Worm (Caenorhabditis elegans) whole organism, L1 larva: ENCODE data around the gene C44B7.5.

Experiments
- C16A3.4 ChIP-seq: fragments of 150-350 bp; optimal IDR thresholded peaks from 2 replicates; lab custom pipeline; 2014; ENCODE audit warnings: missing biosample characterization, missing genetic modification characterization
- C34B4.2 ChIP-seq: sonication (generic microtip); optimal IDR thresholded peaks from 2 replicates; lab custom pipeline; 2017; ENCODE audit warnings: mild to moderate bottlenecking, missing genetic modification characterization, missing compliant biosample characterization
- Y116A8C.19 ChIP-seq: sonication (generic microtip); optimal IDR thresholded peaks from 2 replicates; lab custom pipeline; 2016; ENCODE audit warnings: missing compliant biosample characterization, missing genetic modification characterization, borderline replicate concordance
- aha-1 ChIP-seq: fragments of 150-350 bp; optimal IDR thresholded peaks from 2 replicates; lab custom pipeline; 2014; ENCODE audit warnings: missing biosample characterization, missing genetic modification characterization
- ama-1 ChIP-seq: fragments of 150-350 bp; optimal IDR thresholded peaks from 2 replicates; lab custom pipeline; 2014
- blmp-1 ChIP-seq: fragments of 150-350 bp; optimal IDR thresholded peaks from 2 replicates; lab custom pipeline; 2014; ENCODE audit warnings: missing biosample characterization, missing genetic modification characterization
- ceh-63 ChIP-seq: fragments of 200-800 bp; sonication (Bioruptor generic); optimal IDR thresholded peaks from 2 replicates; lab custom pipeline; 2018; ENCODE audit warnings: mild to moderate bottlenecking, missing genetic modification characterization, missing compliant biosample characterization
- ceh-82 ChIP-seq, 3 experiments: fragments of 150-350 bp in 1 of 3; sonication (generic microtip) in 2 of 3; optimal IDR thresholded peaks; 2 replicates each; lab custom pipeline; 2014 to 2017; ENCODE audit warnings: missing biosample characterization in 3 of 3, missing genetic modification characterization in 3 of 3
- ceh-88 ChIP-seq: fragments of 200-800 bp; sonication (Bioruptor generic); IDR thresholded peaks from 2 replicates; pipeline ENCODE4 v1.3.6; 2022; ENCODE audit warnings: missing genetic modification characterization, missing compliant biosample characterization
- ceh-90 ChIP-seq: sonication (generic microtip); optimal IDR thresholded peaks from 2 replicates; lab custom pipeline; 2016; ENCODE audit warnings: missing genetic modification characterization, missing compliant biosample characterization
- ces-1 ChIP-seq: fragments of 150-350 bp; optimal IDR thresholded peaks from 2 replicates; lab custom pipeline; 2014; ENCODE audit warnings: missing biosample characterization, missing genetic modification reagents, missing genetic modification characterization
- dsc-1 ChIP-seq: sonication (generic microtip); optimal IDR thresholded peaks from 2 replicates; lab custom pipeline; 2016; ENCODE audit warnings: mild to moderate bottlenecking, missing genetic modification characterization, missing compliant biosample characterization
- efl-1 ChIP-seq, 4 experiments: fragments of 150-350 bp; optimal IDR thresholded peaks in 3 of 4; peaks in 1 of 4; 1 replicate in 1 of 4; 2 replicates in 3 of 4; lab custom pipeline; 2014; ENCODE audit warnings: missing biosample characterization in 2 of 4, missing genetic modification characterization in 2 of 4, missing genetic modification reagents in 2 of 4
- egl-27 ChIP-seq, 2 experiments: fragments of 150-350 bp in 1 of 2; sonication (generic microtip); optimal IDR thresholded peaks; 3 replicates each; lab custom pipeline; 2017 to 2018; ENCODE audit warnings: missing biosample characterization in 2 of 2, missing genetic modification characterization in 2 of 2, missing genetic modification reagents in 2 of 2
- elt-2 ChIP-seq: sonication (generic microtip); optimal IDR thresholded peaks from 2 replicates; lab custom pipeline; 2016; ENCODE audit warnings: missing genetic modification characterization, mild to moderate bottlenecking, inconsistent platforms, missing compliant biosample characterization, missing genetic modification reagents
- elt-3 ChIP-seq, 6 experiments: fragments of 150-350 bp in 1 of 6; sonication (generic microtip); optimal IDR thresholded peaks; 2 replicates each; lab custom pipeline; 2017 to 2018; ENCODE audit warnings: missing biosample characterization in 6 of 6, missing genetic modification characterization in 6 of 6, inconsistent platforms in 1 of 6
- ets-5 ChIP-seq: fragments of 200-800 bp; sonication (Bioruptor generic); IDR thresholded peaks from 2 replicates; pipeline ENCODE4 v1.3.6; 2022; ENCODE audit warnings: missing genetic modification characterization, missing compliant biosample characterization
- fkh-10 ChIP-seq: sonication (generic microtip); optimal IDR thresholded peaks from 2 replicates; lab custom pipeline; 2017; ENCODE audit warnings: missing biosample characterization, missing genetic modification reagents, missing genetic modification characterization
- fkh-8 ChIP-seq: sonication (generic microtip); optimal IDR thresholded peaks from 2 replicates; lab custom pipeline; 2016; ENCODE audit warnings: mild to moderate bottlenecking, missing genetic modification characterization, missing compliant biosample characterization
- fos-1 ChIP-seq: fragments of 150-350 bp; optimal IDR thresholded peaks from 2 replicates; lab custom pipeline; 2014; ENCODE audit warnings: missing biosample characterization, missing genetic modification characterization
- grh-1 ChIP-seq: fragments of 200-800 bp; sonication (Bioruptor generic); IDR thresholded peaks from 2 replicates; pipeline ENCODE4 v1.3.6; 2022; ENCODE audit warnings: missing genetic modification reagents, missing genetic modification characterization, missing compliant biosample characterization
- hlh-17 ChIP-seq: fragments of 200-800 bp; sonication (Bioruptor generic); optimal IDR thresholded peaks from 2 replicates; lab custom pipeline; 2018; ENCODE audit warnings: missing genetic modification characterization, mild to moderate bottlenecking, missing compliant biosample characterization, moderate library complexity, borderline replicate concordance
- irx-1 ChIP-seq: sonication (generic microtip); optimal IDR thresholded peaks from 2 replicates; lab custom pipeline; 2016; ENCODE audit warnings: missing genetic modification characterization, missing compliant biosample characterization
- lin-13 ChIP-seq: fragments of 150-350 bp; optimal IDR thresholded peaks from 2 replicates; lab custom pipeline; 2014; ENCODE audit warnings: missing biosample characterization, missing genetic modification reagents, missing genetic modification characterization
- lin-14 ChIP-seq: fragments of 200-800 bp; sonication (Bioruptor generic); optimal IDR thresholded peaks from 2 replicates; lab custom pipeline; 2018; ENCODE audit warnings: mild to moderate bottlenecking, missing genetic modification characterization, moderate library complexity, missing compliant biosample characterization
- lin-35 ChIP-seq, 2 experiments: fragments of 150-350 bp; optimal IDR thresholded peaks; 2 replicates each; lab custom pipeline; 2014; ENCODE audit warnings: missing biosample characterization in 2 of 2, missing genetic modification characterization in 2 of 2, missing genetic modification reagents in 2 of 2
- lin-39 ChIP-seq: fragments of 150-350 bp; optimal IDR thresholded peaks from 2 replicates; lab custom pipeline; 2014; ENCODE audit warnings: missing biosample characterization, missing genetic modification reagents, missing genetic modification characterization
- lir-3 ChIP-seq: sonication (generic microtip); optimal IDR thresholded peaks from 2 replicates; lab custom pipeline; 2016; ENCODE audit warnings: mild to moderate bottlenecking, missing genetic modification characterization, moderate library complexity, missing compliant biosample characterization; ENCODE audit not compliant: poor library complexity
- lsy-2 ChIP-seq, 2 experiments: fragments of 150-350 bp; optimal IDR thresholded peaks; 2 replicates each; lab custom pipeline; 2014; ENCODE audit warnings: missing biosample characterization in 2 of 2, missing genetic modification characterization in 2 of 2
- mab-9 ChIP-seq: fragments of 200-800 bp; sonication (Bioruptor generic); IDR thresholded peaks from 2 replicates; pipeline ENCODE4 v1.3.6; 2022; ENCODE audit warnings: missing genetic modification reagents, missing genetic modification characterization, missing compliant biosample characterization
- mdl-1 ChIP-seq, 2 experiments: fragments of 150-350 bp; optimal IDR thresholded peaks; 2 replicates each; lab custom pipeline; 2014 to 2017; ENCODE audit warnings: missing biosample characterization in 2 of 2, missing genetic modification characterization in 2 of 2, inconsistent platforms in 1 of 2
- mef-2 ChIP-seq: fragments of 150-350 bp; optimal IDR thresholded peaks from 2 replicates; lab custom pipeline; 2014; ENCODE audit warnings: missing biosample characterization, missing genetic modification characterization
- mep-1 ChIP-seq: fragments of 150-350 bp; optimal IDR thresholded peaks from 2 replicates; lab custom pipeline; 2014; ENCODE audit warnings: missing biosample characterization, missing genetic modification characterization
- nhr-12 ChIP-seq: sonication (generic microtip); optimal IDR thresholded peaks from 2 replicates; lab custom pipeline; 2017; ENCODE audit warnings: missing biosample characterization, missing genetic modification characterization
- nhr-20 ChIP-seq: sonication (generic microtip); optimal IDR thresholded peaks from 2 replicates; lab custom pipeline; 2016; ENCODE audit warnings: mild to moderate bottlenecking, missing genetic modification characterization, missing compliant biosample characterization
- nhr-237 ChIP-seq: fragments of 150-350 bp; optimal IDR thresholded peaks from 2 replicates; lab custom pipeline; 2014; ENCODE audit warnings: missing biosample characterization, missing genetic modification characterization
- nhr-71 ChIP-seq: sonication (generic microtip); optimal IDR thresholded peaks from 2 replicates; lab custom pipeline; 2016; ENCODE audit warnings: mild to moderate bottlenecking, missing genetic modification characterization, moderate library complexity, missing compliant biosample characterization
- nhr-77 ChIP-seq: fragments of 150-350 bp; optimal IDR thresholded peaks from 2 replicates; lab custom pipeline; 2014; ENCODE audit warnings: missing biosample characterization, missing genetic modification characterization
- nhr-84 ChIP-seq: sonication (generic microtip); optimal IDR thresholded peaks from 2 replicates; lab custom pipeline; 2017; ENCODE audit warnings: missing biosample characterization, missing genetic modification characterization
- nhr-85 ChIP-seq: sonication (generic microtip); peaks from one replicate; lab custom pipeline; 2016; ENCODE audit warnings: missing genetic modification characterization, inconsistent platforms, missing compliant biosample characterization
- pag-3 ChIP-seq: sonication (generic microtip); optimal IDR thresholded peaks from 2 replicates; lab custom pipeline; 2017; ENCODE audit warnings: missing genetic modification characterization, mild to moderate bottlenecking, missing compliant biosample characterization, antibody characterized with exemption, borderline replicate concordance; ENCODE audit not compliant: insufficient read depth
- pqm-1 ChIP-seq: sonication (generic microtip); optimal IDR thresholded peaks from 3 replicates; lab custom pipeline; 2017; ENCODE audit warnings: missing biosample characterization, missing genetic modification characterization
- skn-1 ChIP-seq: fragments of 150-350 bp; optimal IDR thresholded peaks from 2 replicates; lab custom pipeline; 2014; ENCODE audit warnings: missing biosample characterization, missing genetic modification characterization
- sox-4 ChIP-seq: sonication (generic microtip); optimal IDR thresholded peaks from 2 replicates; lab custom pipeline; 2016; ENCODE audit warnings: missing genetic modification characterization, missing compliant biosample characterization
- swsn-7 ChIP-seq: sonication (generic microtip); optimal IDR thresholded peaks from 2 replicates; lab custom pipeline; 2016; ENCODE audit warnings: missing genetic modification characterization, missing compliant biosample characterization
- xbp-1 ChIP-seq: sonication (generic microtip); optimal IDR thresholded peaks from 2 replicates; lab custom pipeline; 2016; ENCODE audit warnings: missing genetic modification characterization, missing compliant biosample characterization
- zag-1 ChIP-seq: fragments of 150-350 bp; optimal IDR thresholded peaks from 2 replicates; lab custom pipeline; 2014; ENCODE audit warnings: missing biosample characterization, missing genetic modification characterization
- zip-4 ChIP-seq: fragments of 200-800 bp; sonication (Bioruptor generic); optimal IDR thresholded peaks from 2 replicates; lab custom pipeline; 2018; ENCODE audit warnings: mild to moderate bottlenecking, missing genetic modification characterization, moderate library complexity, missing compliant biosample characterization
- ztf-11 ChIP-seq, 2 experiments: sonication (generic microtip); optimal IDR thresholded peaks; 2 replicates each; lab custom pipeline; 2016 to 2017; ENCODE audit warnings: missing genetic modification characterization in 2 of 2, missing biosample characterization in 1 of 2, missing compliant biosample characterization in 1 of 2

The C44B7.5 gene

ce11 chrII:6836762-6837566 lies 35.4 kb downstream of the C44B7.5 start:
- TF ChIP-seq ces-1 (GFP tag; lab: Kevin White, UChicago) (no peak), nhr-20 (tag; lab: Kevin White, UChicago) (peak; percentile 8), C34B4.2 (tag; lab: Kevin White, UChicago) (no peak), lin-14 (GFP tag; lab: Kevin White, UChicago) (peak; percentile 31), swsn-7 (tag; lab: Kevin White, UChicago) (no peak), zag-1 (tag; lab: Kevin White, UChicago) (no peak), mab-9 (GFP tag; lab: Robert Waterston, UW) (no peak), Y116A8C.19 (tag; lab: Kevin White, UChicago) (no peak), ceh-90 (tag; lab: Kevin White, UChicago) (no peak), nhr-237 (tag; lab: Kevin White, UChicago) (no peak), pag-3 (no peak), ama-1 (no peak), nhr-77 (tag; lab: Kevin White, UChicago) (no peak), fos-1 (no peak), zip-4 (GFP tag; lab: Kevin White, UChicago) (no peak), mef-2 (no peak), nhr-71 (tag; lab: Kevin White, UChicago) (no peak), skn-1 (tag; lab: Kevin White, UChicago) (no peak), xbp-1 (no peak), fkh-10 (GFP tag; lab: Kevin White, UChicago) (no peak), aha-1 (tag; lab: Kevin White, UChicago) (no peak), lir-3 (tag; lab: Kevin White, UChicago) (no peak), grh-1 (GFP tag; lab: Robert Waterston, UW) (no peak), blmp-1 (peak; percentile 89), fkh-8 (no peak), egl-27 (tag; optimal IDR thresholded peaks at IDR 0.05; lab: Kevin White, UChicago) (peak; percentile 37 to 92), nhr-85 (tag; lab: Kevin White, UChicago) (peak; percentile 79), lin-35 (GFP tag; optimal IDR thresholded peaks at IDR 0.05; lab: Kevin White, UChicago) (peak in 1 of 2 experiments; percentile 27), irx-1 (no peak), elt-2 (tag; lab: Kevin White, UChicago) (peak; percentile 62), lsy-2 (tag; optimal IDR thresholded peaks at IDR 0.05; lab: Kevin White, UChicago) (peak in 1 of 2 experiments; percentile 14), mdl-1 (tag; optimal IDR thresholded peaks at IDR 0.05; lab: Kevin White, UChicago) (no peak), ceh-82 (tag; optimal IDR thresholded peaks at IDR 0.05; lab: Kevin White, UChicago) (no peak), sox-4 (no peak), ztf-11 (tag; optimal IDR thresholded peaks at IDR 0.05; lab: Kevin White, UChicago) (no peak), elt-3 (tag; optimal IDR thresholded peaks at IDR 0.05; lab: Kevin White, UChicago) (peak in 2 of 6 experiments; percentile 4 to 65)
- TF ChIP-seq, all 84 proteins: peak for 9

DNA sequence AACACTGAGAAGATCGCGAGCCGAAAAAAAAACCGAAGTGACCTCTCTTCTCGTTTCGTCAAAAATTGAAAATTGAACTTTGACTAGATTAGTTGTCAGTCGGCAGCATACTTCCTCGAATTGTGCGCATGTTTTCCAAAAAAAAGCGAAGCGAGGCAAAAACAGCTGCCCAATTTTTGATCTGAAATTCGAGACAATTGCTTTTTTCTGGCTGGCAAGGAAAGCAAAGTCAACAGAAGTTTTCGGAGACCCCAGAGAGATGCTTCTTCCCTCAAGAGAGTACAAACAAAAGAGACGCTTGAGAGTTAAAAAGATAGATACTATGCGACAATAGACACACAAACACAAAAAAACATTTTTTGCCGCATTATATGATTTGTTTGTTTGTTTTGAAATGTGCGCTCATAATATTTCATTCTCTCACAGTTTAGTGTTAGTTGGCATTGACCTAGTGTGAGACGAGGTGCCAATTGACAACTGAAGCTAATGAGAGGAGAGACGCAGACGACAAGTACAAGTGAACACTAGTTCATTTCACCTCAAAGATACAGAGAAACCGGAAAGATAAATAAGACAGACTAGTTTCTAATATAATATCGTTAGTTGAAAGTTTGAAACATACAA lies 36.3 kb downstream of the C44B7.5 start:
- TF ChIP-seq mep-1 (peak; percentile 32), hlh-17 (no peak), ceh-63 (GFP tag; lab: Kevin White, UChicago) (no peak), lin-14 (GFP tag; lab: Kevin White, UChicago) (peak; percentile 45), ets-5 (GFP tag; lab: Robert Waterston, UW) (no peak), nhr-84 (tag; lab: Kevin White, UChicago) (no peak), dsc-1 (tag; lab: Kevin White, UChicago) (no peak), irx-1 (peak; percentile 18), nhr-12 (tag; lab: Kevin White, UChicago) (no peak), zip-4 (GFP tag; lab: Kevin White, UChicago) (no peak), elt-2 (tag; lab: Kevin White, UChicago) (no peak), fkh-8 (no peak), lin-13 (GFP tag; lab: Kevin White, UChicago) (no peak), lin-39 (no peak), skn-1 (tag; lab: Kevin White, UChicago) (no peak), aha-1 (tag; lab: Kevin White, UChicago) (no peak), C16A3.4 (no peak), efl-1 (optimal IDR thresholded peaks at IDR 0.05; lab: Kevin White, UChicago) (no peak), efl-1 (GFP tag; optimal IDR thresholded peaks at IDR 0.05 in 1 of 2; lab: Kevin White, UChicago) (peak in 1 of 2 experiments; percentile 70), nhr-77 (tag; lab: Kevin White, UChicago) (no peak), mab-9 (GFP tag; lab: Robert Waterston, UW) (no peak), nhr-85 (tag; lab: Kevin White, UChicago) (no peak), pqm-1 (tag; lab: Kevin White, UChicago) (no peak), ceh-88 (GFP tag; lab: Robert Waterston, UW) (no peak)
